Worm (Caenorhabditis elegans): ENCODE data around the gene nhr-234.

The nhr-234 gene

DNA sequence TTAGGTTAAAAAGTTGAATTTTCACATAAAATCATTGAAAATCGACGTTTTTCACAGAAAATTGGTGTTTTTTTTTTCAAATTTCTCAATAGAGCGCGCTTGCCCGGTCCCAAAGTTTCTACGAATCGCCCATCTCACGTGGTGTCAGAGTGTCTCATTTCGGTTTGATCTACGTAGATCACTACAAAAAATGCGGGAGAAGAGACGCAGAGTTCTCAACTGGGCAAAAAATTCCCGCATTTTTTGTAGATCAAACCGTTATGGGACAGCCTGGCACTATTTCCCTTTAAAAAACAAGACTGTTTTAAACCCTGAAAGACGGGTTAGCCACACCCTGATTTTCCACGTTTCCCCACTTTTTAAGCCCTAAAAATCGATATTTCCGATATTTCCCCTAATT, 35.4 kb downstream of the nhr-234 start:
- peak; percentile 60 for TF ChIP-seq hsf-1 (GFP tag; IDR thresholded peaks at IDR 0.05)
- no peak for TF ChIP-seq attf-5 (GFP tag; optimal IDR thresholded peaks at IDR 0.05)
- TF ChIP-seq F57A8.1 (GFP tag; optimal IDR thresholded peaks at IDR 0.05), result no peak
- no peak for TF ChIP-seq F57C9.4 (tag; optimal IDR thresholded peaks at IDR 0.05)
- TF ChIP-seq cebp-2 (GFP tag; IDR thresholded peaks at IDR 0.05), result no peak
- TF ChIP-seq hlh-12 (tag; optimal IDR thresholded peaks at IDR 0.05), result no peak
- TF ChIP-seq lir-1 (GFP tag; conservative IDR thresholded peaks at IDR 0.05), result no peak
- TF ChIP-seq ekl-4 (GFP tag; IDR thresholded peaks at IDR 0.05), result 0 out of 2 replicates have a peak, but pooled peaks have one; percentile 7
- TF ChIP-seq attf-3 (GFP tag; conservative IDR thresholded peaks at IDR 0.05), result no peak
- TF ChIP-seq ceh-100 (GFP tag; IDR thresholded peaks at IDR 0.05), result no peak
- 0 out of 2 replicates have a peak, but pooled peaks have one; percentile 38 for TF ChIP-seq pbrm-1 (GFP tag; IDR thresholded peaks at IDR 0.05)
- no peak for TF ChIP-seq B0261.1 (tag; optimal IDR thresholded peaks at IDR 0.05)
- TF ChIP-seq Y53F4B.3 (GFP tag; IDR thresholded peaks at IDR 0.05), result no peak
- TF ChIP-seq sptf-2 (GFP tag; optimal IDR thresholded peaks at IDR 0.05), result no peak
- no peak for TF ChIP-seq tlf-1 (GFP tag; optimal IDR thresholded peaks at IDR 0.05)
- no peak for TF ChIP-seq him-1 (tag; optimal IDR thresholded peaks at IDR 0.05)
- no peak for TF ChIP-seq F33H1.4 (GFP tag; IDR thresholded peaks at IDR 0.05)
- TF ChIP-seq Y56A3A.18 (GFP tag; IDR thresholded peaks at IDR 0.05), result 0 out of 2 replicates have a peak, but pooled peaks have one; percentile 7
- no peak for TF ChIP-seq T26A5.8 (tag; optimal IDR thresholded peaks at IDR 0.05)
- TF ChIP-seq efl-1 (GFP tag; optimal IDR thresholded peaks at IDR 0.05), result peak; percentile 32
- TF ChIP-seq mcd-1 (GFP tag; IDR thresholded peaks at IDR 0.05), result peak; percentile 25; the same call in 1 of the 2 replicates
- TF ChIP-seq gei-17 (GFP tag; optimal IDR thresholded peaks at IDR 0.05), result no peak
- TF ChIP-seq madf-6 (GFP tag; IDR thresholded peaks at IDR 0.05), result peak; percentile 68
- TF ChIP-seq madf-8 (GFP tag; conservative IDR thresholded peaks at IDR 0.05), result peak; percentile 24; the same call in 1 of the 2 replicates
- 0 out of 2 replicates have a peak, but pooled peaks have one; percentile 15 for TF ChIP-seq ceh-91 (GFP tag; IDR thresholded peaks at IDR 0.05)
- TF ChIP-seq ztf-3 (GFP tag; optimal IDR thresholded peaks at IDR 0.05), result no peak
- no peak for TF ChIP-seq nhr-179 (tag; optimal IDR thresholded peaks at IDR 0.05)
- no peak for TF ChIP-seq ceh-58 (GFP tag; IDR thresholded peaks at IDR 0.05)
- TF ChIP-seq chd-7 (tag; optimal IDR thresholded peaks at IDR 0.05), result no peak

DNA sequence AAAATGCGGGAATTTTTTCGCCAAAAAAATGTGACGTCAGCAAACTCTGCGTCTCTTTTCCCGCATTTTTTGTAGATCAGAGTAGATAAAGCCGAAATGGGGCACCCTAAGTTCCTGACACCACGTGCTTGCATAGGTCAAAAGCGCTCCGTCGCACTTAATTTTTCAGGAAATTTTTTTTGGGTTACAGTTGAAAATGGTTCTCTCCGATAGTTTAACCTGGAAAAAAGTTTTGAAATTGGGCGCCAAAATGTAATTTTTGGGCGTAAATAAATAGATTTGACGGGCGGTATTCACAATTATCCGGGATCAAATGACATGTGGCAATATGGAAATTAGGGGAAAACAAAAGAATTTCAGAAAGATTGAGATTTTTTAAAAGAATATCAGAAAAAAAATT, 36.0 kb downstream of the nhr-234 start:
- TF ChIP-seq hlh-12 (tag; optimal IDR thresholded peaks at IDR 0.05) (no peak), attf-3 (GFP tag; conservative IDR thresholded peaks at IDR 0.05) (0 out of 2 replicates have a peak, but pooled peaks have one; percentile 11), tbp1 (GFP tag; optimal IDR thresholded peaks at IDR 0.05) (peak; percentile 15), Y95B8A.8 (GFP tag; IDR thresholded peaks at IDR 0.05) (0 out of 2 replicates have a peak, but pooled peaks have one; percentile 2), Y79H2A.3 (GFP tag; conservative IDR thresholded peaks at IDR 0.05) (0 out of 2 replicates have a peak, but pooled peaks have one; percentile 33), Y67H2A.10 (GFP tag; conservative IDR thresholded peaks at IDR 0.05) (no peak), lin-26 (GFP tag; IDR thresholded peaks at IDR 0.05) (peak; percentile 25; the same call in 1 of the 2 replicates), athp-1 (tag; optimal IDR thresholded peaks at IDR 0.05) (peak; percentile 29)

DNA sequence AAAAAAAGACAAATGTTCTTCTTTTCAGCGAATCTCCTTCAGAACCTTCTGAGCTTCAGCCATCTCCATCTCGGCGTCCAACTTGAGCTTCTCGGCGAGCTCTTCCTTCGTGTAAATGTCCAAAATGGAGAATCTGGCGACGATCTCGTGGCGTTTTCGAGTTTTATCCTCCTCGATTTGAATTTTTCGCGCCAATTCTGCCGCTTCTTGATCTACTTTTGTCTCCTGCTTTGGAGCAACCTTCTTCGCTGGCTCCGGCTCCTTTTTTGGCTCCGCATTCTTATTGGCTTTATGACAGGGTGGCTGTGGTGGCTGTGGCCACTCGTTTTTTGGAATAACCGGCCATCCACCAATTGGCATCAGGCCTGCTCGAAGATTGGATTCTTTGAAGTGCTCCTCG, 36.8 kb downstream of the nhr-234 start:
- TF ChIP-seq zfh-2 (GFP tag; conservative IDR thresholded peaks at IDR 0.05), result peak; percentile 38; the same call in 1 of the 2 replicates
- 0 out of 2 replicates have a peak, but pooled peaks have one; percentile 44 for TF ChIP-seq cebp-2 (GFP tag; IDR thresholded peaks at IDR 0.05)
- no peak for TF ChIP-seq akir-1 (GFP tag; optimal IDR thresholded peaks at IDR 0.05)
